Fruit fly (Drosophila melanogaster) whole organism, embryonic: ENCODE results near the gene CG6415.
A peak's percentile ranks its signal among the peaks of the same experiment; 100 is the strongest.

ENCODE experiments used
- BEAF-32 ChIP-seq: fragments of 200-800 bp; sonication (Bioruptor generic); optimal IDR thresholded peaks from 3 replicates; lab custom pipeline; 2017; ENCODE audit warnings: missing biosample characterization, missing genetic modification characterization, mild to moderate bottlenecking, moderate library complexity, missing genetic modification reagents
- Blimp-1 ChIP-seq: fragments of 200-800 bp; sonication (Bioruptor generic); optimal IDR thresholded peaks from 3 replicates; lab custom pipeline; 2018; ENCODE audit warnings: missing biosample characterization, missing genetic modification characterization, mild to moderate bottlenecking, moderate library complexity, missing genetic modification reagents
- BtbVII ChIP-seq: fragments of 200-800 bp; sonication (Bioruptor generic); optimal IDR thresholded peaks from 3 replicates; lab custom pipeline; 2017; ENCODE audit warnings: missing biosample characterization, mild to moderate bottlenecking, missing genetic modification characterization
- CG11093 ChIP-seq: fragments of 200-800 bp; sonication (Bioruptor generic); IDR thresholded peaks from 3 replicates; pipeline ENCODE4 v1.3.6; 2022; ENCODE audit warnings: missing biosample characterization, missing genetic modification characterization
- CG12236 ChIP-seq: fragments of 200-800 bp; sonication (Bioruptor generic); optimal IDR thresholded peaks from 2 replicates; lab custom pipeline; 2016; ENCODE audit warnings: missing biosample characterization, missing genetic modification characterization
- CG12299 ChIP-seq: fragments of 200-800 bp; sonication (Bioruptor generic); optimal IDR thresholded peaks from 2 replicates; lab custom pipeline; 2018; ENCODE audit warnings: missing biosample characterization, mild to moderate bottlenecking, missing genetic modification characterization
- CG13123 ChIP-seq: fragments of 200-800 bp; sonication (Bioruptor generic); optimal IDR thresholded peaks from 2 replicates; lab custom pipeline; 2016; ENCODE audit warnings: missing biosample characterization, missing genetic modification characterization
- CG1602 ChIP-seq: fragments of 200-800 bp; sonication (Bioruptor generic); optimal IDR thresholded peaks from 3 replicates; lab custom pipeline; 2016; ENCODE audit warnings: missing biosample characterization, missing genetic modification characterization
- CG18011 ChIP-seq: fragments of 200-800 bp; sonication (Bioruptor generic); optimal IDR thresholded peaks from 2 replicates; lab custom pipeline; 2017; ENCODE audit warnings: missing biosample characterization, missing genetic modification characterization, mild to moderate bottlenecking, moderate library complexity, missing genotype
- CG3163 ChIP-seq: fragments of 200-800 bp; sonication (Bioruptor generic); optimal IDR thresholded peaks from 3 replicates; lab custom pipeline; 2016; ENCODE audit warnings: missing biosample characterization, missing genetic modification characterization
- CG4328 ChIP-seq: fragments of 200-800 bp; sonication (Bioruptor generic); optimal IDR thresholded peaks from 3 replicates; lab custom pipeline; 2017; ENCODE audit warnings: missing biosample characterization, missing genetic modification reagents, missing genetic modification characterization
- CG43689 ChIP-seq: fragments of 200-800 bp; sonication (Bioruptor generic); IDR thresholded peaks from 2 replicates; pipeline ENCODE4 v1.3.6; 2022; ENCODE audit warnings: missing biosample characterization, missing genetic modification characterization
- CG4707 ChIP-seq: fragments of 200-800 bp; sonication (Bioruptor generic); optimal IDR thresholded peaks from 2 replicates; lab custom pipeline; 2018; ENCODE audit warnings: missing biosample characterization, mild to moderate bottlenecking, missing genetic modification characterization, moderate library complexity
- CG6175 ChIP-seq: fragments of 200-800 bp; sonication (Bioruptor generic); IDR thresholded peaks from 3 replicates; pipeline ENCODE4 v1.3.6; 2022; ENCODE audit warnings: missing biosample characterization, missing genetic modification characterization
- CG6254 ChIP-seq: fragments of 200-800 bp; sonication (Bioruptor generic); optimal IDR thresholded peaks from 3 replicates; lab custom pipeline; 2017; ENCODE audit warnings: mild to moderate bottlenecking, missing biosample characterization, missing genetic modification reagents, missing genetic modification characterization
- CG7745 ChIP-seq: fragments of 200-800 bp; sonication (Bioruptor generic); optimal IDR thresholded peaks from 2 replicates; lab custom pipeline; 2018; ENCODE audit warnings: missing biosample characterization, mild to moderate bottlenecking, missing genetic modification characterization, moderate library complexity
- CG8388 ChIP-seq: fragments of 200-800 bp; sonication (Bioruptor generic); optimal IDR thresholded peaks from 2 replicates; lab custom pipeline; 2019; ENCODE audit warnings: missing biosample characterization, mild to moderate bottlenecking, missing genetic modification characterization, moderate library complexity
- CG8478 ChIP-seq: fragments of >200 bp; optimal IDR thresholded peaks from 2 replicates; lab custom pipeline; 2018
- CG8944 ChIP-seq: fragments of 200-800 bp; sonication (Bioruptor generic); optimal IDR thresholded peaks from 3 replicates; lab custom pipeline; 2016; ENCODE audit warnings: missing biosample characterization, missing genetic modification characterization
- Dll ChIP-seq: fragments of 200-800 bp; sonication (Bioruptor generic); IDR thresholded peaks from 4 replicates; pipeline ENCODE4 v1.3.6; 2022; ENCODE audit warnings: missing biosample characterization, missing genetic modification characterization; ENCODE audit not compliant: partially characterized antibody
- Fer1 ChIP-seq: fragments of 200-800 bp; sonication (Bioruptor generic); optimal IDR thresholded peaks from 2 replicates; lab custom pipeline; 2017; ENCODE audit warnings: missing biosample characterization, mild to moderate bottlenecking, missing genetic modification characterization
- Hr78 ChIP-seq, 2 experiments: fragments of 200-800 bp in 1 of 2; fragments of >200 bp in 1 of 2; sonication (Bioruptor generic) in 1 of 2; optimal IDR thresholded peaks; 2 replicates each; lab custom pipeline; 2017 to 2019; ENCODE audit warnings: missing biosample characterization in 2 of 2, missing genetic modification characterization in 2 of 2, mild to moderate bottlenecking in 1 of 2, moderate library complexity in 1 of 2
- Kr ChIP-seq: fragments of 200-800 bp; sonication (Bioruptor generic); optimal IDR thresholded peaks from 2 replicates; lab custom pipeline; 2017; ENCODE audit warnings: missing biosample characterization, mild to moderate bottlenecking, missing genetic modification characterization
- Lhr ChIP-seq: fragments of 200-800 bp; sonication (Bioruptor generic); optimal IDR thresholded peaks from 3 replicates; lab custom pipeline; 2017; ENCODE audit warnings: mild to moderate bottlenecking, missing biosample characterization, missing genetic modification reagents, missing genetic modification characterization
- Myb ChIP-seq: fragments of 200-800 bp; sonication (Bioruptor generic); optimal IDR thresholded peaks from 2 replicates; lab custom pipeline; 2016; ENCODE audit warnings: missing biosample characterization, missing genetic modification characterization
- Ssrp ChIP-seq: fragments of 200-800 bp; sonication (Bioruptor generic); optimal IDR thresholded peaks from 2 replicates; lab custom pipeline; 2018; ENCODE audit warnings: missing biosample characterization, mild to moderate bottlenecking, missing genetic modification characterization, moderate library complexity
- TFAM ChIP-seq: fragments of 200-800 bp; sonication (Bioruptor generic); optimal IDR thresholded peaks from 2 replicates; lab custom pipeline; 2017; ENCODE audit warnings: missing biosample characterization, missing genetic modification characterization, inconsistent platforms
- Usf ChIP-seq: fragments of 200-800 bp; sonication (Bioruptor generic); optimal IDR thresholded peaks from 2 replicates; lab custom pipeline; 2017; ENCODE audit warnings: missing genotype, missing biosample characterization, missing genetic modification characterization
- Vsx1 ChIP-seq: fragments of 200-800 bp; sonication (Bioruptor generic); optimal IDR thresholded peaks from 2 replicates; lab custom pipeline; 2017; ENCODE audit warnings: missing biosample characterization, mild to moderate bottlenecking, missing genetic modification characterization, missing genetic modification reagents
- br ChIP-seq: fragments of >200 bp; optimal IDR thresholded peaks from 2 replicates; lab custom pipeline; 2017
- da ChIP-seq: fragments of 200-800 bp; sonication (Bioruptor generic); optimal IDR thresholded peaks from 2 replicates; lab custom pipeline; 2016; ENCODE audit warnings: missing biosample characterization, missing genetic modification characterization
- dmrt11E ChIP-seq: fragments of 200-800 bp; sonication (Bioruptor generic); optimal IDR thresholded peaks from 3 replicates; lab custom pipeline; 2018; ENCODE audit warnings: missing biosample characterization, mild to moderate bottlenecking, missing genetic modification characterization, moderate library complexity
- eyg ChIP-seq: fragments of 200-800 bp; sonication (Bioruptor generic); optimal IDR thresholded peaks from 3 replicates; lab custom pipeline; 2016; ENCODE audit warnings: missing biosample characterization, missing genetic modification characterization
- fd3F ChIP-seq: fragments of 200-800 bp; sonication (Bioruptor generic); optimal IDR thresholded peaks from 2 replicates; lab custom pipeline; 2018; ENCODE audit warnings: missing biosample characterization, mild to moderate bottlenecking, missing genetic modification characterization, moderate library complexity
- gce ChIP-seq: fragments of 200-800 bp; sonication (Bioruptor generic); IDR thresholded peaks from 3 replicates; pipeline ENCODE4 v1.3.6; 2022; ENCODE audit warnings: missing biosample characterization, missing genetic modification characterization
- gem ChIP-seq: fragments of 200-800 bp; sonication (Bioruptor generic); optimal IDR thresholded peaks from 2 replicates; lab custom pipeline; 2019; ENCODE audit warnings: missing biosample characterization, mild to moderate bottlenecking, missing genetic modification characterization, moderate library complexity
- gsb-n ChIP-seq: fragments of 200-800 bp; sonication (Bioruptor generic); optimal IDR thresholded peaks from 3 replicates; lab custom pipeline; 2018; ENCODE audit warnings: missing biosample characterization, mild to moderate bottlenecking, missing genetic modification characterization
- hbn ChIP-seq: fragments of 200-800 bp; sonication (Bioruptor generic); IDR thresholded peaks from 2 replicates; pipeline ENCODE4 v1.3.6; 2022; ENCODE audit warnings: missing biosample characterization, missing genetic modification characterization; ENCODE audit not compliant: partially characterized antibody
- inv ChIP-seq: fragments of 200-800 bp; sonication (Bioruptor generic); IDR thresholded peaks from 2 replicates; pipeline ENCODE4 v1.3.6; 2022; ENCODE audit warnings: missing biosample characterization, missing genetic modification characterization; ENCODE audit not compliant: partially characterized antibody
- jigr1 ChIP-seq: fragments of 200-800 bp; sonication (Bioruptor generic); IDR thresholded peaks from 3 replicates; pipeline ENCODE4 v1.3.6; 2022; ENCODE audit warnings: missing biosample characterization, missing genetic modification characterization
- klu ChIP-seq: fragments of 200-800 bp; sonication (Bioruptor generic); IDR thresholded peaks from 2 replicates; pipeline ENCODE4 v1.3.6; 2022; ENCODE audit warnings: missing biosample characterization, missing genetic modification characterization
- otp ChIP-seq: fragments of 200-800 bp; sonication (Bioruptor generic); IDR thresholded peaks from 3 replicates; pipeline ENCODE4, ENCODE4 v1.3.6; 2022; ENCODE audit warnings: missing biosample characterization, missing genetic modification characterization
- salm ChIP-seq: fragments of 200-800 bp; sonication (Bioruptor generic); optimal IDR thresholded peaks from 2 replicates; lab custom pipeline; 2018; ENCODE audit warnings: missing biosample characterization, mild to moderate bottlenecking, missing genetic modification characterization
- sd ChIP-seq: fragments of 200-800 bp; sonication (Bioruptor generic); optimal IDR thresholded peaks from 3 replicates; lab custom pipeline; 2018; ENCODE audit warnings: missing biosample characterization, mild to moderate bottlenecking, missing genetic modification characterization, moderate library complexity
- slp2 ChIP-seq: fragments of 200-800 bp; sonication (Bioruptor generic); optimal IDR thresholded peaks from 2 replicates; lab custom pipeline; 2016; ENCODE audit warnings: missing biosample characterization, missing genetic modification characterization
- ssp ChIP-seq: fragments of 200-800 bp; sonication (Bioruptor generic); IDR thresholded peaks from 2 replicates; pipeline ENCODE4 v1.3.6; 2022; ENCODE audit warnings: missing biosample characterization, missing genetic modification characterization
- vnd ChIP-seq: fragments of 200-800 bp; sonication (Bioruptor generic); IDR thresholded peaks from 3 replicates; pipeline ENCODE4 v1.3.6; 2022; ENCODE audit warnings: missing biosample characterization, missing genetic modification characterization; ENCODE audit not compliant: partially characterized antibody
- wek ChIP-seq: fragments of 200-800 bp; sonication (Bioruptor generic); optimal IDR thresholded peaks from 3 replicates; lab custom pipeline; 2018; ENCODE audit warnings: missing biosample characterization, mild to moderate bottlenecking, missing genetic modification characterization, moderate library complexity
- wor ChIP-seq: fragments of 200-800 bp; sonication (Bioruptor generic); IDR thresholded peaks from 2 replicates; pipeline ENCODE4 v1.3.6; 2022; ENCODE audit warnings: missing biosample characterization, missing genetic modification characterization
- zfh1 ChIP-seq: fragments of 200-800 bp; sonication (Bioruptor generic); IDR thresholded peaks from 3 replicates; pipeline ENCODE4 v1.3.6; 2022; ENCODE audit warnings: missing biosample characterization, missing genetic modification characterization

CG6415 gene

dm6 chr2L:10689221-10690034, 14.0 kb upstream of the CG6415 start, which contains the start of gene CG7294 (continued):
- no peak for TF ChIP-seq inv (GFP tag; lab: Robert Waterston, UW)
- no peak for TF ChIP-seq wor
- TF ChIP-seq sd (tag; lab: Kevin White, UChicago) = peak; percentile 84
- no peak for TF ChIP-seq CG8388 (GFP tag; lab: Kevin White, UChicago)
- TF ChIP-seq CG11093 = no peak
- no peak for TF ChIP-seq ssp
- no peak for TF ChIP-seq BEAF-32 (GFP tag; lab: Kevin White, UChicago)
- TF ChIP-seq BtbVII (GFP tag; lab: Kevin White, UChicago) = no peak
- no peak for TF ChIP-seq fd3F (GFP tag; lab: Kevin White, UChicago)
- no peak for TF ChIP-seq CG18011 (GFP tag; lab: Kevin White, UChicago)
- TF ChIP-seq CG7745 (tag; lab: Kevin White, UChicago) = no peak
- no peak for TF ChIP-seq TFAM (GFP tag; lab: Kevin White, UChicago)
- TF ChIP-seq Hr78 (GFP tag; optimal IDR thresholded peaks at IDR 0.05; lab: Kevin White, UChicago) = no peak
- TF ChIP-seq jigr1 = no peak
- TF ChIP-seq CG43689 (GFP tag; lab: Robert Waterston, UW) = no peak
- no peak for TF ChIP-seq hbn (GFP tag; lab: Robert Waterston, UW)
- no peak for TF ChIP-seq Vsx1 (GFP tag; lab: Kevin White, UChicago)
- TF ChIP-seq br (lab: Kevin White, UChicago) = no peak
- TF ChIP-seq CG4707 = no peak
- no peak for TF ChIP-seq CG8944 (GFP tag; lab: Kevin White, UChicago)
- TF ChIP-seq Fer1 (GFP tag; lab: Kevin White, UChicago) = no peak
- TF ChIP-seq dmrt11E (tag; lab: Kevin White, UChicago) = peak; percentile 56
- no peak for TF ChIP-seq CG6175 (GFP tag; lab: Robert Waterston, UW)
- no peak for TF ChIP-seq da (GFP tag; lab: Kevin White, UChicago)
- TF ChIP-seq otp (GFP tag; lab: Robert Waterston, UW) = no peak
- TF ChIP-seq CG8478 (lab: Kevin White, UChicago) = no peak
- no peak for TF ChIP-seq wek
- TF ChIP-seq vnd (GFP tag; lab: Robert Waterston, UW) = no peak
- no peak for TF ChIP-seq Lhr (GFP tag; lab: Kevin White, UChicago)
- TF ChIP-seq zfh1 (GFP tag; lab: Robert Waterston, UW) = no peak
- TF ChIP-seq CG13123 (GFP tag; lab: Kevin White, UChicago) = no peak
- peak; percentile 67 for TF ChIP-seq gem
- TF ChIP-seq CG4328 (GFP tag; lab: Kevin White, UChicago) = no peak
- TF ChIP-seq salm (tag; lab: Kevin White, UChicago) = no peak
- no peak for TF ChIP-seq CG6254
- no peak for TF ChIP-seq CG12236 (GFP tag; lab: Kevin White, UChicago)
- no peak for TF ChIP-seq gce (GFP tag; lab: Robert Waterston, UW)
- TF ChIP-seq Myb (GFP tag; lab: Kevin White, UChicago) = no peak
- no peak for TF ChIP-seq CG1602 (GFP tag; lab: Kevin White, UChicago)
- peak; percentile 8 for TF ChIP-seq Blimp-1 (GFP tag; lab: Kevin White, UChicago)
- peak; percentile 11 for TF ChIP-seq gsb-n (tag; lab: Kevin White, UChicago)
- TF ChIP-seq Kr (GFP tag; lab: Kevin White, UChicago) = no peak
- TF ChIP-seq klu = no peak
- TF ChIP-seq slp2 = no peak
- no peak for TF ChIP-seq CG12299 (tag; lab: Kevin White, UChicago)
- TF ChIP-seq CG3163 (GFP tag; lab: Kevin White, UChicago) = no peak
- no peak for TF ChIP-seq Dll
- TF ChIP-seq eyg (GFP tag; lab: Kevin White, UChicago) = no peak
- no peak for TF ChIP-seq Usf (GFP tag; lab: Kevin White, UChicago)
- TF ChIP-seq Ssrp (tag; lab: Kevin White, UChicago) = peak; percentile 5
